Fruit fly (Drosophila melanogaster): ENCODE data around the gene CG12229.

The CG12229 gene

dm6 chr3L:17404646-17405045 is 31.6 kb downstream of the CG12229 start (continued):
- no peak for TF ChIP-seq Taf1 (GFP tag; IDR thresholded peaks at IDR 0.05)
- peak; percentile 45 for TF ChIP-seq CG13424 (tag; optimal IDR thresholded peaks at IDR 0.05)
- peak; percentile 6 for TF ChIP-seq CG10654 (GFP tag; optimal IDR thresholded peaks at IDR 0.05)
- peak; percentile 16 for TF ChIP-seq Max (GFP tag; optimal IDR thresholded peaks at IDR 0.05)
- no peak for TF ChIP-seq CG16815 (GFP tag; optimal IDR thresholded peaks at IDR 0.05)
- TF ChIP-seq CG18262 (tag; optimal IDR thresholded peaks at IDR 0.05): peak; percentile 41
- no peak for TF ChIP-seq HmgD (GFP tag; optimal IDR thresholded peaks at IDR 0.05)
- 0 out of 2 replicates have a peak, but pooled peaks have one; percentile 21 for TF ChIP-seq ap (GFP tag; IDR thresholded peaks at IDR 0.05)
- TF ChIP-seq CG14710 (tag; optimal IDR thresholded peaks at IDR 0.05): peak; percentile 28
- peak; percentile 1 for TF ChIP-seq CG1529 (GFP tag; optimal IDR thresholded peaks at IDR 0.05)
- no peak for TF ChIP-seq cwo (GFP tag; optimal IDR thresholded peaks at IDR 0.05)
- no peak for TF ChIP-seq CG11696 (GFP tag; IDR thresholded peaks at IDR 0.05)
- TF ChIP-seq CG16863 (GFP tag; optimal IDR thresholded peaks at IDR 0.05): peak; percentile 24
- TF ChIP-seq CG31365 (tag; optimal IDR thresholded peaks at IDR 0.05): no peak
- no peak for TF ChIP-seq Sin3A (optimal IDR thresholded peaks at IDR 0.05)
- TF ChIP-seq chm (GFP tag; IDR thresholded peaks at IDR 0.05): peak; percentile 20; the same call in 1 of the 2 replicates
- no peak for TF ChIP-seq NK7.1 (GFP tag; optimal IDR thresholded peaks at IDR 0.05)
- TF ChIP-seq Nf-YB (GFP tag; optimal IDR thresholded peaks at IDR 0.05): no peak
- TF ChIP-seq kah (GFP tag; optimal IDR thresholded peaks at IDR 0.05): no peak
- no peak for TF ChIP-seq h (optimal IDR thresholded peaks at IDR 0.05)
- peak; percentile 9 for TF ChIP-seq CG10267 (tag; optimal IDR thresholded peaks at IDR 0.05)
- no peak for TF ChIP-seq B-H1 (GFP tag; IDR thresholded peaks at IDR 0.05)
- no peak for TF ChIP-seq CG7928 (GFP tag; optimal IDR thresholded peaks at IDR 0.05)
- no peak for TF ChIP-seq Oaz (GFP tag; IDR thresholded peaks at IDR 0.05)
- no peak for TF ChIP-seq CG34376 (GFP tag; optimal IDR thresholded peaks at IDR 0.05)
- TF ChIP-seq CG5245 (GFP tag; optimal IDR thresholded peaks at IDR 0.05): no peak
- TF ChIP-seq CG2199 (GFP tag; IDR thresholded peaks at IDR 0.05): no peak
- no peak for TF ChIP-seq Ravus (GFP tag; IDR thresholded peaks at IDR 0.05)
- TF ChIP-seq E2f1 (GFP tag; IDR thresholded peaks at IDR 0.05): no peak
- TF ChIP-seq Atf6 (GFP tag; IDR thresholded peaks at IDR 0.05): peak; percentile 32; the same call in 1 of the 2 replicates
- peak; percentile 33 for TF ChIP-seq sisA (GFP tag; IDR thresholded peaks at IDR 0.05)
- peak; percentile 56 for TF ChIP-seq nmo (GFP tag; optimal IDR thresholded peaks at IDR 0.05)
- TF ChIP-seq GATAe (GFP tag; conservative IDR thresholded peaks at IDR 0.05): no peak
- no peak for TF ChIP-seq CG9215 (GFP tag; IDR thresholded peaks at IDR 0.05)
- TF ChIP-seq YL-1 (GFP tag; optimal IDR thresholded peaks at IDR 0.05): no peak
- no peak for TF ChIP-seq toy (GFP tag; IDR thresholded peaks at IDR 0.05)
- TF ChIP-seq Rx (GFP tag; IDR thresholded peaks at IDR 0.05): no peak
- TF ChIP-seq CG8944 (GFP tag; optimal IDR thresholded peaks at IDR 0.05): peak; percentile 20
- peak; percentile 41 for TF ChIP-seq CG15601 (tag; optimal IDR thresholded peaks at IDR 0.05)
- peak; percentile 74 for TF ChIP-seq CG10979 (tag; optimal IDR thresholded peaks at IDR 0.05)
- TF ChIP-seq Neu2 (GFP tag; optimal IDR thresholded peaks at IDR 0.05; ENCODE audit: borderline replicate concordance): no peak
- no peak for TF ChIP-seq CTCF (GFP tag; optimal IDR thresholded peaks at IDR 0.05)
- TF ChIP-seq MTF-1 (GFP tag; optimal IDR thresholded peaks at IDR 0.05; ENCODE audit: borderline replicate concordance): no peak
- no peak for TF ChIP-seq p53 (GFP tag; optimal IDR thresholded peaks at IDR 0.05)
- TF ChIP-seq CG8359 (GFP tag; optimal IDR thresholded peaks at IDR 0.05; ENCODE audit: borderline replicate concordance): no peak
- peak; percentile 75 for TF ChIP-seq row (GFP tag; IDR thresholded peaks at IDR 0.05)
- TF ChIP-seq CG11398 (GFP tag; optimal IDR thresholded peaks at IDR 0.05): no peak
- TF ChIP-seq croc (GFP tag; conservative IDR thresholded peaks at IDR 0.05): no peak
- no peak for TF ChIP-seq H15 (GFP tag; IDR thresholded peaks at IDR 0.05)
- peak; percentile 20 for TF ChIP-seq Antp (GFP tag; optimal IDR thresholded peaks at IDR 0.05)
- no peak for TF ChIP-seq dati (GFP tag; IDR thresholded peaks at IDR 0.05)
- TF ChIP-seq Meics (GFP tag; optimal IDR thresholded peaks at IDR 0.05): peak; percentile 29
- no peak for TF ChIP-seq CG7987 (GFP tag; optimal IDR thresholded peaks at IDR 0.05)
- TF ChIP-seq grn (GFP tag; optimal IDR thresholded peaks at IDR 0.05): no peak
